Worm (Caenorhabditis elegans) whole organism, mixed stage, embryonic: Measurements from ENCODE around the gene dlc-3.

Source experiments
- ces-1 ChIP-seq: fragments of 150-350 bp; optimal IDR thresholded peaks from 2 replicates; lab custom pipeline; 2014; ENCODE audit warnings: missing biosample characterization, missing genetic modification reagents, missing genetic modification characterization
- elt-3 ChIP-seq: fragments of 150-350 bp; optimal IDR thresholded peaks from 2 replicates; lab custom pipeline; 2014; ENCODE audit warnings: missing biosample characterization, missing genetic modification characterization
- hlh-1 ChIP-seq: fragments of 150-350 bp; optimal IDR thresholded peaks from 2 replicates; lab custom pipeline; 2014; ENCODE audit warnings: missing biosample characterization, missing genetic modification reagents, missing genetic modification characterization
- lin-13 ChIP-seq: fragments of 150-350 bp; optimal IDR thresholded peaks from 2 replicates; lab custom pipeline; 2014; ENCODE audit warnings: missing biosample characterization, missing genetic modification characterization
- mab-5 ChIP-seq: fragments of 150-350 bp; optimal IDR thresholded peaks from 2 replicates; lab custom pipeline; 2014; ENCODE audit warnings: missing biosample characterization, missing genetic modification characterization
- nhr-237 ChIP-seq: fragments of 150-350 bp; optimal IDR thresholded peaks from 2 replicates; lab custom pipeline; 2014; ENCODE audit warnings: missing biosample characterization, missing genetic modification characterization
- nhr-28 ChIP-seq: fragments of 150-350 bp; optimal IDR thresholded peaks from 2 replicates; lab custom pipeline; 2014; ENCODE audit warnings: missing biosample characterization, missing genetic modification characterization
- nhr-76 ChIP-seq: sonication (generic microtip); optimal IDR thresholded peaks from 2 replicates; lab custom pipeline; 2017; ENCODE audit warnings: missing biosample characterization, missing genetic modification characterization
- snpc-4 ChIP-seq: fragments of 150-350 bp; optimal IDR thresholded peaks from 2 replicates; lab custom pipeline; 2014; ENCODE audit warnings: missing biosample characterization, missing genetic modification characterization
- tbx-8 ChIP-seq: fragments of 200-800 bp; sonication (Bioruptor generic); optimal IDR thresholded peaks from 2 replicates; lab custom pipeline; 2018; ENCODE audit warnings: mild to moderate bottlenecking, missing genetic modification characterization, moderate library complexity, missing compliant biosample characterization
- unc-39 ChIP-seq: fragments of 150-350 bp; optimal IDR thresholded peaks from 2 replicates; lab custom pipeline; 2014; ENCODE audit warnings: missing biosample characterization, missing genetic modification characterization
- unc-62 ChIP-seq: fragments of 150-350 bp; optimal IDR thresholded peaks from 2 replicates; lab custom pipeline; 2014; ENCODE audit warnings: missing biosample characterization, missing genetic modification reagents, missing genetic modification characterization
- ztf-11 ChIP-seq: fragments of 150-350 bp; optimal IDR thresholded peaks from 2 replicates; lab custom pipeline; 2014; ENCODE audit warnings: missing biosample characterization, missing genetic modification characterization

- TF ChIP-seq unc-62, result no peak
- TF ChIP-seq lin-13 (tag; lab: Kevin White, UChicago), result no peak
- no peak for TF ChIP-seq unc-39 (tag; lab: Kevin White, UChicago)
- no peak for TF ChIP-seq elt-3 (tag; lab: Kevin White, UChicago)
- TF ChIP-seq hlh-1 (tag; lab: Kevin White, UChicago), result no peak
- TF ChIP-seq snpc-4 (tag; lab: Kevin White, UChicago), result no peak
- TF ChIP-seq ces-1, result no peak
- TF ChIP-seq nhr-237 (tag; lab: Kevin White, UChicago), result no peak
- no peak for TF ChIP-seq mab-5 (tag; lab: Kevin White, UChicago)
- TF ChIP-seq nhr-28 (tag; lab: Kevin White, UChicago), result no peak
- no peak for TF ChIP-seq ztf-11
- no peak for TF ChIP-seq nhr-76 (tag; lab: Kevin White, UChicago)
- no peak for TF ChIP-seq tbx-8 (GFP tag; lab: Kevin White, UChicago)
Measured at ce11 chrIV:16391470-16391869, 40.6 kb upstream of the dlc-3 start.
